Fruit fly (Drosophila melanogaster) whole organism, embryonic: Measurements from ENCODE around the gene CG15877.
A peak's percentile ranks its signal among the peaks of the same experiment; 100 is the strongest.

ENCODE experiments used
- Abd-B ChIP-seq: fragments of 200-800 bp; sonication (Bioruptor generic); optimal IDR thresholded peaks from 2 replicates; lab custom pipeline; 2018; ENCODE audit warnings: missing biosample characterization, mild to moderate bottlenecking, missing genetic modification characterization, moderate library complexity
- Ada2b ChIP-seq: fragments of 200-800 bp; sonication (Bioruptor generic); IDR thresholded peaks from 2 replicates; pipeline ENCODE4 v1.3.6; 2022; ENCODE audit warnings: missing biosample characterization, missing genetic modification characterization
- CG10147 ChIP-seq: fragments of 200-800 bp; sonication (Bioruptor generic); optimal IDR thresholded peaks from 2 replicates; lab custom pipeline; 2019; ENCODE audit warnings: missing biosample characterization, mild to moderate bottlenecking, missing genetic modification characterization, moderate library complexity
- CG10979 ChIP-seq: fragments of 200-800 bp; sonication (Bioruptor generic); optimal IDR thresholded peaks from 2 replicates; lab custom pipeline; 2018; ENCODE audit warnings: missing biosample characterization, mild to moderate bottlenecking, missing genetic modification characterization, moderate library complexity
- CG11398 ChIP-seq: fragments of 200-800 bp; sonication (Bioruptor generic); optimal IDR thresholded peaks from 2 replicates; lab custom pipeline; 2016; ENCODE audit warnings: missing biosample characterization, missing genetic modification characterization
- CG11504 ChIP-seq: fragments of 200-800 bp; sonication (Bioruptor generic); optimal IDR thresholded peaks from 3 replicates; lab custom pipeline; 2019; ENCODE audit warnings: missing biosample characterization, mild to moderate bottlenecking, missing genetic modification characterization, moderate library complexity
- CG11560 ChIP-seq: fragments of 200-800 bp; sonication (Bioruptor generic); IDR thresholded peaks from 3 replicates; pipeline ENCODE4 v1.3.6; 2022; ENCODE audit warnings: missing biosample characterization, missing genetic modification characterization
- CG12104 ChIP-seq: fragments of 200-800 bp; sonication (Bioruptor generic); optimal IDR thresholded peaks from 3 replicates; lab custom pipeline; 2016; ENCODE audit warnings: missing biosample characterization, missing genetic modification characterization
- CG14441 ChIP-seq: fragments of 200-800 bp; sonication (Bioruptor generic); IDR thresholded peaks from 2 replicates; pipeline ENCODE4 v1.3.6; 2022; ENCODE audit warnings: missing biosample characterization, missing genetic modification characterization
- CG14667 ChIP-seq: fragments of 200-800 bp; sonication (Bioruptor generic); IDR thresholded peaks from 2 replicates; pipeline ENCODE4 v1.3.6; 2022; ENCODE audit warnings: missing biosample characterization, missing genetic modification characterization
- CG14860 ChIP-seq: fragments of 200-800 bp; sonication (Bioruptor generic); IDR thresholded peaks from 3 replicates; pipeline ENCODE4 v1.3.6; 2022; ENCODE audit warnings: missing biosample characterization, missing genetic modification characterization; ENCODE audit not compliant: partially characterized antibody
- CG16815 ChIP-seq: fragments of 200-800 bp; sonication (Bioruptor generic); optimal IDR thresholded peaks from 3 replicates; lab custom pipeline; 2017; ENCODE audit warnings: missing biosample characterization, mild to moderate bottlenecking, missing genetic modification characterization
- CG17328 ChIP-seq: fragments of 200-800 bp; sonication (Bioruptor generic); IDR thresholded peaks from 2 replicates; pipeline ENCODE4 v1.3.6; 2022; ENCODE audit warnings: missing biosample characterization, missing genetic modification characterization
- CG33213 ChIP-seq: fragments of 200-800 bp; sonication (Bioruptor generic); optimal IDR thresholded peaks from 3 replicates; lab custom pipeline; 2016; ENCODE audit warnings: missing biosample characterization, missing genetic modification characterization
- CG3726 ChIP-seq: fragments of 200-800 bp; sonication (Bioruptor generic); IDR thresholded peaks from 3 replicates; pipeline ENCODE4, ENCODE4 v1.3.6; 2022; ENCODE audit warnings: missing biosample characterization, missing genetic modification characterization
- CG43689 ChIP-seq: fragments of 200-800 bp; sonication (Bioruptor generic); IDR thresholded peaks from 2 replicates; pipeline ENCODE4 v1.3.6; 2022; ENCODE audit warnings: missing biosample characterization, missing genetic modification characterization
- CG4820 ChIP-seq: fragments of 200-800 bp; sonication (Bioruptor generic); optimal IDR thresholded peaks from 3 replicates; lab custom pipeline; 2016; ENCODE audit warnings: missing biosample characterization, missing genetic modification characterization
- CG6254 ChIP-seq: fragments of 200-800 bp; sonication (Bioruptor generic); optimal IDR thresholded peaks from 3 replicates; lab custom pipeline; 2017; ENCODE audit warnings: mild to moderate bottlenecking, missing biosample characterization, missing genetic modification reagents, missing genetic modification characterization
- CG7745 ChIP-seq: fragments of 200-800 bp; sonication (Bioruptor generic); optimal IDR thresholded peaks from 2 replicates; lab custom pipeline; 2018; ENCODE audit warnings: missing biosample characterization, mild to moderate bottlenecking, missing genetic modification characterization, moderate library complexity
- CG7786 ChIP-seq: fragments of 200-800 bp; sonication (Bioruptor generic); optimal IDR thresholded peaks from 2 replicates; lab custom pipeline; 2016; ENCODE audit warnings: missing biosample characterization, missing genetic modification characterization
- CG8089 ChIP-seq: fragments of 200-800 bp; sonication (Bioruptor generic); optimal IDR thresholded peaks from 3 replicates; lab custom pipeline; 2016; ENCODE audit warnings: missing biosample characterization, missing genetic modification characterization
- CG8388 ChIP-seq: fragments of 200-800 bp; sonication (Bioruptor generic); optimal IDR thresholded peaks from 2 replicates; lab custom pipeline; 2019; ENCODE audit warnings: missing biosample characterization, mild to moderate bottlenecking, missing genetic modification characterization, moderate library complexity
- CG9215 ChIP-seq: fragments of 200-800 bp; sonication (Bioruptor generic); IDR thresholded peaks from 2 replicates; pipeline ENCODE4 v1.3.6; 2022; ENCODE audit warnings: missing biosample characterization, missing genetic modification characterization
- CG9797 ChIP-seq: fragments of 200-800 bp; sonication (Bioruptor generic); optimal IDR thresholded peaks from 3 replicates; lab custom pipeline; 2018; ENCODE audit warnings: missing biosample characterization, mild to moderate bottlenecking, missing genetic modification characterization
- D19A ChIP-seq: fragments of 200-800 bp; optimal IDR thresholded peaks from 3 replicates; lab custom pipeline; 2019; ENCODE audit warnings: missing biosample characterization, mild to moderate bottlenecking, missing genetic modification characterization, moderate library complexity
- Dad ChIP-seq: fragments of 200-800 bp; sonication (Bioruptor generic); optimal IDR thresholded peaks from 3 replicates; lab custom pipeline; 2016; ENCODE audit warnings: missing biosample characterization, missing genetic modification characterization
- Fer2 ChIP-seq: fragments of 200-800 bp; sonication (Bioruptor generic); optimal IDR thresholded peaks from 2 replicates; lab custom pipeline; 2018; ENCODE audit warnings: missing biosample characterization, mild to moderate bottlenecking, missing genetic modification characterization, moderate library complexity
- HLH54F ChIP-seq: fragments of 200-800 bp; sonication (Bioruptor generic); optimal IDR thresholded peaks from 3 replicates; lab custom pipeline; 2016; ENCODE audit warnings: missing biosample characterization, missing genetic modification characterization
- Ptx1 ChIP-seq: fragments of 200-800 bp; sonication (Bioruptor generic); IDR thresholded peaks from 2 replicates; pipeline ENCODE4 v1.3.6; 2022; ENCODE audit warnings: missing biosample characterization, missing genetic modification characterization
- Sox102F ChIP-seq: fragments of 200-800 bp; sonication (Bioruptor generic); optimal IDR thresholded peaks from 2 replicates; lab custom pipeline; 2018; ENCODE audit warnings: missing biosample characterization, mild to moderate bottlenecking, missing genetic modification characterization, moderate library complexity
- Stat92E ChIP-seq, 3 experiments: fragments of >200 bp in 2 of 3; fragments of 200-800 bp in 1 of 3; sonication (Bioruptor generic) in 1 of 3; optimal IDR thresholded peaks; 2 replicates each; lab custom pipeline; 2017 to 2019; ENCODE audit warnings: missing biosample characterization in 3 of 3, missing genetic modification characterization in 3 of 3, mild to moderate bottlenecking in 1 of 3, moderate library complexity in 1 of 3
- Usf ChIP-seq: fragments of 200-800 bp; sonication (Bioruptor generic); optimal IDR thresholded peaks from 2 replicates; lab custom pipeline; 2017; ENCODE audit warnings: missing genotype, missing biosample characterization, missing genetic modification characterization
- YL-1 ChIP-seq: fragments of 200-800 bp; sonication (Bioruptor generic); optimal IDR thresholded peaks from 3 replicates; lab custom pipeline; 2017; ENCODE audit warnings: missing biosample characterization, mild to moderate bottlenecking, missing genetic modification characterization
- ash1 ChIP-seq: fragments of 200-800 bp; sonication (Bioruptor generic); optimal IDR thresholded peaks from 2 replicates; lab custom pipeline; 2018; ENCODE audit warnings: missing biosample characterization, mild to moderate bottlenecking, missing genetic modification characterization
- cad ChIP-seq: fragments of >200 bp; optimal IDR thresholded peaks from 2 replicates; lab custom pipeline; 2017; ENCODE audit warnings: missing biosample characterization, missing genetic modification characterization
- ems ChIP-seq: fragments of 200-800 bp; sonication (Bioruptor generic); optimal IDR thresholded peaks from 3 replicates; lab custom pipeline; 2016; ENCODE audit warnings: missing biosample characterization, missing genetic modification characterization
- fu2 ChIP-seq: fragments of 200-800 bp; sonication (Bioruptor generic); optimal IDR thresholded peaks from 2 replicates; lab custom pipeline; 2016; ENCODE audit warnings: missing biosample characterization, missing genetic modification characterization
- ham ChIP-seq: fragments of 200-800 bp; sonication (Bioruptor generic); IDR thresholded peaks from 2 replicates; pipeline ENCODE4 v1.3.6; 2022; ENCODE audit warnings: missing biosample characterization, missing genetic modification characterization
- hb ChIP-seq: fragments of 200-800 bp; sonication (Bioruptor generic); IDR thresholded peaks from 3 replicates; pipeline ENCODE4 v1.3.6; 2022; ENCODE audit warnings: missing biosample characterization, missing genetic modification characterization; ENCODE audit not compliant: partially characterized antibody
- jigr1 ChIP-seq: fragments of 200-800 bp; sonication (Bioruptor generic); IDR thresholded peaks from 3 replicates; pipeline ENCODE4 v1.3.6; 2022; ENCODE audit warnings: missing biosample characterization, missing genetic modification characterization
- jumu ChIP-seq: fragments of 200-800 bp; sonication (Bioruptor generic); optimal IDR thresholded peaks from 3 replicates; lab custom pipeline; 2016; ENCODE audit warnings: missing biosample characterization, missing genetic modification characterization
- kah ChIP-seq: fragments of 200-800 bp; sonication (Bioruptor generic); optimal IDR thresholded peaks from 2 replicates; lab custom pipeline; 2018; ENCODE audit warnings: missing biosample characterization, mild to moderate bottlenecking, missing genetic modification characterization
- ken ChIP-seq: fragments of 200-800 bp; sonication (Bioruptor generic); IDR thresholded peaks from 3 replicates; pipeline ENCODE4 v1.3.6; 2022; ENCODE audit warnings: missing biosample characterization, missing genetic modification characterization
- klu ChIP-seq: fragments of 200-800 bp; sonication (Bioruptor generic); IDR thresholded peaks from 2 replicates; pipeline ENCODE4 v1.3.6; 2022; ENCODE audit warnings: missing biosample characterization, missing genetic modification characterization
- lilli ChIP-seq: fragments of 200-800 bp; sonication (Bioruptor generic); optimal IDR thresholded peaks from 3 replicates; lab custom pipeline; 2016; ENCODE audit warnings: missing biosample characterization, missing genetic modification characterization
- lmd ChIP-seq: fragments of 200-800 bp; sonication (Bioruptor generic); IDR thresholded peaks from 2 replicates; pipeline ENCODE4 v1.3.6; 2022; ENCODE audit warnings: missing biosample characterization, missing genetic modification characterization
- lola ChIP-seq, 3 experiments: fragments of >200 bp in 2 of 3; fragments of 200-800 bp in 1 of 3; sonication (Bioruptor generic) in 1 of 3; optimal IDR thresholded peaks; 2 replicates each; lab custom pipeline; 2017 to 2019; ENCODE audit warnings: missing biosample characterization in 3 of 3, missing genetic modification characterization in 3 of 3, mild to moderate bottlenecking in 1 of 3, moderate library complexity in 1 of 3
- maf-S ChIP-seq: fragments of 200-800 bp; sonication (Bioruptor generic); optimal IDR thresholded peaks from 2 replicates; lab custom pipeline; 2016; ENCODE audit warnings: missing biosample characterization, missing genetic modification characterization
- odd ChIP-seq: fragments of 200-800 bp; sonication (Bioruptor generic); optimal IDR thresholded peaks from 2 replicates; lab custom pipeline; 2017; ENCODE audit warnings: missing biosample characterization, mild to moderate bottlenecking, missing genetic modification characterization
- pnt ChIP-seq: fragments of 200-800 bp; sonication (Bioruptor generic); optimal IDR thresholded peaks from 3 replicates; lab custom pipeline; 2016; ENCODE audit warnings: missing biosample characterization, missing genetic modification characterization
- zen2 ChIP-seq: fragments of 200-800 bp; sonication (Bioruptor generic); IDR thresholded peaks from 3 replicates; pipeline ENCODE4 v1.3.6; 2022; ENCODE audit warnings: missing biosample characterization, missing genetic modification characterization; ENCODE audit not compliant: partially characterized antibody

The CG15877 gene

dm6 chr3L:2371882-2372281, 5.5 kb downstream of the CG15877 start, which contains the start of the genes CG1317 and CG8993:
TSS of gene CG1317 (minus strand) at chr3L:2371939.
TSS of gene CG8993 (plus strand) at chr3L:2372199.
- peak; percentile 75 for TF ChIP-seq Ptx1 (GFP tag; lab: Robert Waterston, UW)
- no peak for TF ChIP-seq CG12104 (GFP tag; lab: Kevin White, UChicago)
- TF ChIP-seq zen2 (GFP tag; lab: Robert Waterston, UW): no peak
- peak; percentile 47; the same call in 1 of the 2 replicates for TF ChIP-seq lmd (GFP tag; lab: Robert Waterston, UW)
- TF ChIP-seq CG9797 (GFP tag; lab: Kevin White, UChicago): no peak
- TF ChIP-seq kah (GFP tag; lab: Kevin White, UChicago): no peak
- no peak for TF ChIP-seq maf-S
- no peak for TF ChIP-seq CG3726 (GFP tag; lab: Robert Waterston, UW)
- peak; percentile 24 for TF ChIP-seq CG6254 (GFP tag; lab: Kevin White, UChicago)
- TF ChIP-seq CG7786 (GFP tag; lab: Kevin White, UChicago): no peak
- TF ChIP-seq CG43689 (GFP tag; lab: Robert Waterston, UW): no peak
- TF ChIP-seq ash1 (GFP tag; lab: Kevin White, UChicago): no peak
- TF ChIP-seq CG16815 (GFP tag; lab: Kevin White, UChicago): no peak
- TF ChIP-seq ken: peak; percentile 35; the same call in 1 of the 3 replicates
- TF ChIP-seq Fer2 (tag; lab: Kevin White, UChicago): no peak
- no peak for TF ChIP-seq Stat92E (GFP tag; optimal IDR thresholded peaks at IDR 0.05; lab: Kevin White, UChicago)
- no peak for TF ChIP-seq Dad (GFP tag; lab: Kevin White, UChicago)
- TF ChIP-seq CG8089 (GFP tag; lab: Kevin White, UChicago): no peak
- no peak for TF ChIP-seq cad (GFP tag; lab: Kevin White, UChicago)
- TF ChIP-seq CG14441 (GFP tag; lab: Robert Waterston, UW): peak; percentile 34; the same call in 1 of the 2 replicates
- TF ChIP-seq Abd-B (GFP tag; lab: Kevin White, UChicago): peak; percentile 64
- TF ChIP-seq klu (GFP tag; lab: Robert Waterston, UW): no peak; the same call in 1 of the 2 replicates
- TF ChIP-seq ham (GFP tag; lab: Robert Waterston, UW): no peak
- no peak for TF ChIP-seq CG11560 (tag; lab: Robert Waterston, UW)
- TF ChIP-seq CG14860 (GFP tag; lab: Robert Waterston, UW): peak; percentile 56; the same call in 2 of the 3 replicates
- TF ChIP-seq HLH54F (GFP tag; lab: Kevin White, UChicago): no peak
- TF ChIP-seq ems: no peak
- peak; percentile 45 for TF ChIP-seq CG10979
- TF ChIP-seq jigr1 (GFP tag; lab: Robert Waterston, UW): no peak
- no peak for TF ChIP-seq CG11398
- TF ChIP-seq Usf (GFP tag; lab: Kevin White, UChicago): no peak
- TF ChIP-seq lola (GFP tag; optimal IDR thresholded peaks at IDR 0.05; lab: Kevin White, UChicago): peak in 1 of 3 experiments; percentile 50
- TF ChIP-seq pnt (GFP tag; lab: Kevin White, UChicago): no peak
- no peak for TF ChIP-seq CG11504
- no peak for TF ChIP-seq CG14667 (GFP tag; lab: Robert Waterston, UW)
- peak; percentile 57 for TF ChIP-seq CG4820 (GFP tag; lab: Kevin White, UChicago)
- TF ChIP-seq CG17328 (GFP tag; lab: Robert Waterston, UW): no peak
- peak; percentile 34; the same call in 1 of the 2 replicates for TF ChIP-seq Ada2b
- TF ChIP-seq hb (GFP tag; lab: Robert Waterston, UW): no peak
- peak; percentile 89 for TF ChIP-seq YL-1 (GFP tag; lab: Kevin White, UChicago)
- peak; percentile 62 for TF ChIP-seq Sox102F (GFP tag; lab: Kevin White, UChicago)
- TF ChIP-seq lilli: peak; percentile 20
- TF ChIP-seq CG8388: peak; percentile 40
- peak; percentile 61 for TF ChIP-seq CG10147 (GFP tag; lab: Kevin White, UChicago)
- TF ChIP-seq CG9215 (GFP tag; lab: Robert Waterston, UW): peak; percentile 51; the same call in 1 of the 2 replicates
- TF ChIP-seq jumu (GFP tag; lab: Kevin White, UChicago): no peak
- no peak for TF ChIP-seq fu2 (GFP tag; lab: Kevin White, UChicago)
- no peak for TF ChIP-seq CG7745 (tag; lab: Kevin White, UChicago)
- no peak for TF ChIP-seq odd (GFP tag; lab: Kevin White, UChicago)
- peak; percentile 22 for TF ChIP-seq D19A (tag; lab: Kevin White, UChicago)
- no peak for TF ChIP-seq CG33213 (GFP tag; lab: Kevin White, UChicago)
